Worm (Caenorhabditis elegans) whole organism, L4 larva: ENCODE results near the gene lin-3.
A peak's percentile ranks its signal among the peaks of the same experiment; 100 is the strongest.

Source experiments
- ceh-82 ChIP-seq: sonication (generic microtip); optimal IDR thresholded peaks from 2 replicates; lab custom pipeline; 2017; ENCODE audit warnings: missing biosample characterization, missing genetic modification characterization
- dpl-1 ChIP-seq: fragments of 150-350 bp; optimal IDR thresholded peaks from 2 replicates; lab custom pipeline; 2014; ENCODE audit warnings: missing biosample characterization, missing genetic modification reagents, missing genetic modification characterization
- lsy-2 ChIP-seq, 2 experiments: fragments of 150-350 bp in 1 of 2; sonication (generic microtip) in 1 of 2; optimal IDR thresholded peaks; 2 replicates each; lab custom pipeline; 2014 to 2017; ENCODE audit warnings: missing biosample characterization in 2 of 2, missing genetic modification characterization in 2 of 2
- nhr-77 ChIP-seq: fragments of 150-350 bp; optimal IDR thresholded peaks from 2 replicates; lab custom pipeline; 2014; ENCODE audit warnings: missing biosample characterization, missing genetic modification characterization
- unc-62 ChIP-seq, 3 experiments: fragments of 150-350 bp in 1 of 3; sonication (generic microtip); optimal IDR thresholded peaks in 2 of 3; peaks in 1 of 3; 1 replicate in 1 of 3; 2 replicates in 2 of 3; lab custom pipeline; 2014 to 2017; ENCODE audit warnings: missing biosample characterization in 3 of 3, missing genetic modification characterization in 3 of 3, missing genetic modification reagents in 3 of 3, missing genotype in 1 of 3

ce11 chrIV:11006868-11007267 is 47.2 kb upstream of the lin-3 start:
- no peak for TF ChIP-seq dpl-1 (GFP tag; lab: Kevin White, UChicago)
- peak in 1 of 2 experiments; percentile 66 for TF ChIP-seq unc-62 (GFP tag; optimal IDR thresholded peaks at IDR 0.05 in 1 of 2; lab: Kevin White, UChicago)
- no peak for TF ChIP-seq unc-62 (tag; optimal IDR thresholded peaks at IDR 0.05; lab: Kevin White, UChicago)
- no peak for TF ChIP-seq lsy-2 (tag; optimal IDR thresholded peaks at IDR 0.05; lab: Kevin White, UChicago)
- no peak for TF ChIP-seq nhr-77 (tag; lab: Kevin White, UChicago)
- TF ChIP-seq ceh-82 (tag; lab: Kevin White, UChicago), result no peak
